Worm (Caenorhabditis elegans) whole organism, early embryonic: ENCODE results near the gene tbcc-1.

Experiments
- B0310.2 ChIP-seq: sonication (generic microtip); optimal IDR thresholded peaks from 2 replicates; lab custom pipeline; 2016; ENCODE audit warnings: mild to moderate bottlenecking, missing genetic modification characterization, missing compliant biosample characterization
- ama-1 ChIP-seq: fragments of 150-350 bp; optimal IDR thresholded peaks from 2 replicates; lab custom pipeline; 2014
- ceh-36 ChIP-seq: sonication (generic microtip); optimal IDR thresholded peaks from 2 replicates; lab custom pipeline; 2016; ENCODE audit warnings: missing genetic modification characterization, inconsistent platforms, missing compliant biosample characterization
- ets-7 ChIP-seq: sonication (generic microtip); optimal IDR thresholded peaks from 2 replicates; lab custom pipeline; 2016; ENCODE audit warnings: missing genotype, missing genetic modification characterization, missing compliant biosample characterization
- hmg-4 ChIP-seq: fragments of 200-800 bp; sonication (Bioruptor generic); optimal IDR thresholded peaks from 2 replicates; lab custom pipeline; 2018; ENCODE audit warnings: mild to moderate bottlenecking, missing genetic modification characterization, missing compliant biosample characterization
- pes-1 ChIP-seq: fragments of 200-800 bp; sonication (Bioruptor generic); IDR thresholded peaks from 2 replicates; pipeline ENCODE4 v1.3.6; 2022; ENCODE audit warnings: missing genetic modification reagents, missing genetic modification characterization, missing compliant biosample characterization
- scrt-1 ChIP-seq: fragments of 200-800 bp; sonication (Bioruptor generic); IDR thresholded peaks from 2 replicates; pipeline ENCODE4 v1.3.6; 2022; ENCODE audit warnings: missing genetic modification characterization, missing compliant biosample characterization
- sea-1 ChIP-seq: fragments of 200-800 bp; sonication (Bioruptor generic); conservative IDR thresholded peaks from 2 replicates; pipeline ENCODE4 v1.3.6; 2022; ENCODE audit warnings: missing genetic modification characterization, missing compliant biosample characterization
- tbx-37 ChIP-seq: fragments of 200-800 bp; sonication (Bioruptor generic); conservative IDR thresholded peaks from 2 replicates; pipeline ENCODE4 v1.3.6; 2022; ENCODE audit warnings: missing genetic modification reagents, missing genetic modification characterization, missing compliant biosample characterization

DNA sequence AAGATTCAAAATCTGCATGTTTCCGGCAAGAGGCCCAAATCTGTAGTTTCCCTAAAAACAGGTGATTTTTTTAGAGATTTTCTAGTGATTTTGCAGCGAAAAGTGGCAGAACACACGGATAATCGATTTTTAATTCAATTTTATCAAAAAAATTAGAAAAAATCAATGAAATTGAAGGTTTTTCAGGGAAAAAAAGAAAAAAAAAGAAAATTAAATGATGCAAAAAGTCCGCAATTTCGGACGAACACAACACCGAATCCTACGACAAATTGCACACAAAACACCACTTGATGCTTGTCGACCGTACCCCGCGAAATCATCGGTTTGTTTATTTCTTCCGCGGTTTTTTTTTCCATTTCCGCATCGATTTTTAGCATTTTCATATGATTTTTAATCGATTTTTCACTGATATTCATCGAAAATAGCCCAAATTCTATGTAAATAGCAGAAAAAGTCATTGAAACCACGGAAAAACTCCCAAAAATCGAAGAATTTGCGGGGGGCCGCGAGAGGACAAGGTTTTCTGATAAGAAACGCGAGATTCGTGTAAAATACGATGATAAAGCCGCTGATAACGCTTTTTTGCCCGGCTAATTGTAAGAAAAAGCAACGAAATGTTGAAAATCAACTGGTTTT, 26.8 kb downstream of the tbcc-1 start, which contains the start of gene tufm-1:
- TF ChIP-seq ama-1 (lab: Kevin White, UChicago) (no peak), pes-1 (GFP tag; lab: Robert Waterston, UW) (no peak), B0310.2 (tag; lab: Kevin White, UChicago) (no peak), scrt-1 (GFP tag; lab: Robert Waterston, UW) (no peak), tbx-37 (GFP tag; lab: Robert Waterston, UW) (no peak), ets-7 (tag; lab: Kevin White, UChicago) (no peak), hmg-4 (no peak), ceh-36 (tag; lab: Kevin White, UChicago) (no peak), sea-1 (GFP tag; lab: Robert Waterston, UW) (no peak)
